Worm (Caenorhabditis elegans) whole organism, midembryonic: ENCODE data around the gene ncx-2.

Source experiments
- T22C8.4 ChIP-seq: fragments of 200-800 bp; sonication (Bioruptor generic); IDR thresholded peaks from 2 replicates; pipeline ENCODE4 v1.3.6; 2022; ENCODE audit warnings: missing genetic modification characterization, missing compliant biosample characterization
- flt-1 ChIP-seq: fragments of 200-800 bp; sonication (Bioruptor generic); IDR thresholded peaks from 2 replicates; pipeline ENCODE4 v1.3.6; 2022; ENCODE audit warnings: missing genetic modification characterization, missing compliant biosample characterization
- ref-1 ChIP-seq: fragments of 200-800 bp; sonication (Bioruptor generic); conservative IDR thresholded peaks from 2 replicates; pipeline ENCODE4 v1.3.6; 2022; ENCODE audit warnings: missing genetic modification reagents, missing genetic modification characterization, missing compliant biosample characterization
- tab-1 ChIP-seq: fragments of 200-800 bp; sonication (Bioruptor generic); IDR thresholded peaks from 2 replicates; pipeline ENCODE4 v1.3.6; 2022; ENCODE audit warnings: missing genetic modification characterization, missing compliant biosample characterization
- ztf-23 ChIP-seq: fragments of 200-800 bp; sonication (Bioruptor generic); IDR thresholded peaks from 2 replicates; pipeline ENCODE4 v1.3.6; 2022; ENCODE audit warnings: missing genetic modification reagents, missing genetic modification characterization, missing compliant biosample characterization
- ztf-29 ChIP-seq: fragments of 200-800 bp; sonication (Bioruptor generic); IDR thresholded peaks from 2 replicates; pipeline ENCODE4 v1.3.6; 2022; ENCODE audit warnings: missing genetic modification reagents, missing genetic modification characterization, missing compliant biosample characterization

DNA sequence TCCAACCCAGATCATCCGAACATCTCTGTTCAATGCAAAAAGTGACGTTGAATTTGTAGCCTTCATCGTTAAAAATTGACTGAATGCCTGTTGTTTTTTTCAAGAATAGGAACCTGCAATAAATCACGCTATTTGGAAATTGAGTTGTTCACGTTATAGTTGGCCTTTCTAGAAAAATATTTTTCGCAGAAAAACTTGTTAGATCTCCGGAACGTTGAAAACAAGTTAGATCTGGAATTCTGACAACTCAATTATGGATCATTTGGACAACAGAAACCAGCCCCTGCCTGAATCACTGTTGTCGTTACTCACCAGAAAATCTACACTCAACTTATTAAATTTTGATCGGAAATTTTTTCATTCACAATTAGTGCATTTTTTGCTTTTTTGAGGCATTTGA is 46.1 kb upstream of the ncx-2 start, which contains the start of gene srt-67:
- TF ChIP-seq tab-1 (GFP tag; lab: Robert Waterston, UW), result no peak
- TF ChIP-seq ztf-23 (GFP tag; lab: Robert Waterston, UW), result no peak
- no peak for TF ChIP-seq T22C8.4 (GFP tag; lab: Robert Waterston, UW)
- no peak for TF ChIP-seq ztf-29 (GFP tag; lab: Robert Waterston, UW)
- TF ChIP-seq ref-1 (GFP tag; lab: Robert Waterston, UW), result no peak
- no peak for TF ChIP-seq flt-1 (GFP tag; lab: Robert Waterston, UW)
